Worm (Caenorhabditis elegans): ENCODE results near the gene lin-48.

DNA sequence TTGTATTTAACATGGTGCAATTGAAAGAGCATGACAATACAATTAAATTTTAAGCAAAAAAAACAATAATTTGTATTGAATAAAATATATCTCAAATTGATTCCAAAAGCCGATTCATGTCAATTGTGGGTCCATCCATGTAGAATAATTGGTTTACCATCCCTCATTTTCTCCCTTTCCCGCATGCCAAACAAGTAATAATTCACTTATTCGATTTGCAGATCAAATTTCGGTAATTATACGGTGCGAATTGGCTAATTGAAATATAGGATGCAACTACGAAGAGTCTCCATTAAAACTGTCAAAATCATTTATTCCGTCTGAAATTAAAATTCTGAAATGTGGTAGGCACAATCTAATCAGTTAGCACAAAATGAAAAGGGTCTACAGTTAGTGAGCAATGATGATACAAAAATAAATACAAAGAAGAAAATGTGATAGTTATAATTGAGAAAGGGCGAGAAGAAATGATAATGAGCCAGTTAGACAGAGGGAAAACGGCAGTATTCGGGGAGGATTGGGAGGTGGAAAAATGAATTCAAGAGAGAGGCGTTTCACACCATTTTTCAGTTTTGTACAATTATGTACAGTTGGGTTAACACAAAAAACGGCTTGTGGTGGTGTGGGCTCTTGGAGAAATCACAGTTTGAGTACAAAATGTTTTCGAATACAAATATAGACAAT, 44.6 kb downstream of the lin-48 start:
- TF ChIP-seq tab-1 (GFP tag; IDR thresholded peaks at IDR 0.05) (no peak), ref-1 (GFP tag; conservative IDR thresholded peaks at IDR 0.05) (no peak), ztf-23 (GFP tag; IDR thresholded peaks at IDR 0.05) (no peak), flt-1 (GFP tag; IDR thresholded peaks at IDR 0.05) (no peak)

Data from whole organism, midembryonic.